Fruit fly (Drosophila melanogaster) whole organism, embryonic: Measurements from ENCODE around the gene Cnep1r2.

ENCODE experiments used
- CG7987 ChIP-seq: fragments of 200-800 bp; sonication (Bioruptor generic); optimal IDR thresholded peaks from 2 replicates; lab custom pipeline; 2018; ENCODE audit warnings: missing biosample characterization, mild to moderate bottlenecking, missing genetic modification characterization, moderate library complexity
- Med ChIP-seq: fragments of 200-800 bp; sonication (Bioruptor generic); peaks from one replicate; lab custom pipeline; 2016; ENCODE audit warnings: missing biosample characterization, missing genetic modification characterization, mild to moderate bottlenecking, inconsistent platforms, moderate library complexity
- br ChIP-seq: fragments of >200 bp; optimal IDR thresholded peaks from 2 replicates; lab custom pipeline; 2017
- pnt ChIP-seq: fragments of 200-800 bp; sonication (Bioruptor generic); optimal IDR thresholded peaks from 3 replicates; lab custom pipeline; 2016; ENCODE audit warnings: missing biosample characterization, missing genetic modification characterization

- no peak for TF ChIP-seq CG7987 (GFP tag; lab: Kevin White, UChicago)
- TF ChIP-seq Med = no peak
- TF ChIP-seq pnt (GFP tag; lab: Kevin White, UChicago) = no peak
- no peak for TF ChIP-seq br (lab: Kevin White, UChicago)
Measured at dm6 chr3L:10647158-10647557, 9.2 kb downstream of the Cnep1r2 start.
